Worm (Caenorhabditis elegans): ENCODE measurements around the gene srz-48.

- TF ChIP-seq ama-1 (optimal IDR thresholded peaks at IDR 0.05), result no peak
- no peak for TF ChIP-seq unc-39 (tag; optimal IDR thresholded peaks at IDR 0.05)
- no peak for TF ChIP-seq nhr-11 (tag; optimal IDR thresholded peaks at IDR 0.05)
- TF ChIP-seq nhr-43 (tag; optimal IDR thresholded peaks at IDR 0.05; ENCODE audit: poor library complexity, severe bottlenecking), result no peak
- TF ChIP-seq nhr-237 (tag; optimal IDR thresholded peaks at IDR 0.05), result no peak
These were observed 6.8 kb upstream of the srz-48 start, which contains the start of gene srw-72 for ce11 chrV:17466751-17467150.

All from whole organism, L3 larva.